Fruit fly (Drosophila melanogaster) whole organism, embryonic: Measurements from ENCODE around the gene CG33332.
A peak's percentile ranks its signal among the peaks of the same experiment; 100 is the strongest.

Source experiments
- Aef1 ChIP-seq: fragments of 200-800 bp; sonication (Bioruptor generic); IDR thresholded peaks from 3 replicates; pipeline ENCODE4 v1.3.6; 2022; ENCODE audit warnings: missing biosample characterization, missing genetic modification characterization
- Asciz ChIP-seq: fragments of 200-800 bp; sonication (Bioruptor generic); optimal IDR thresholded peaks from 2 replicates; lab custom pipeline; 2017; ENCODE audit warnings: missing biosample characterization, mild to moderate bottlenecking, missing genetic modification characterization, missing genetic modification reagents
- Bdp1 ChIP-seq: fragments of 200-800 bp; sonication (Bioruptor generic); optimal IDR thresholded peaks from 3 replicates; lab custom pipeline; 2016; ENCODE audit warnings: missing biosample characterization, missing genetic modification characterization
- C15 ChIP-seq: fragments of 200-800 bp; sonication (Bioruptor generic); IDR thresholded peaks from 3 replicates; pipeline ENCODE4 v1.3.6; 2022; ENCODE audit warnings: missing biosample characterization, missing genetic modification characterization
- CG11696 ChIP-seq: fragments of 200-800 bp; sonication (Bioruptor generic); IDR thresholded peaks from 2 replicates; pipeline ENCODE4 v1.3.6; 2022; ENCODE audit warnings: missing biosample characterization, missing genetic modification characterization
- CG12155 ChIP-seq: fragments of 200-800 bp; sonication (Bioruptor generic); optimal IDR thresholded peaks from 3 replicates; lab custom pipeline; 2016; ENCODE audit warnings: missing biosample characterization, missing genetic modification characterization
- CG14710 ChIP-seq: fragments of 200-800 bp; sonication (Bioruptor generic); optimal IDR thresholded peaks from 3 replicates; lab custom pipeline; 2019; ENCODE audit warnings: missing biosample characterization, mild to moderate bottlenecking, missing genetic modification characterization, moderate library complexity
- CG15073 ChIP-seq: fragments of 200-800 bp; sonication (Bioruptor generic); optimal IDR thresholded peaks from 2 replicates; lab custom pipeline; 2016; ENCODE audit warnings: missing biosample characterization, missing genetic modification characterization
- CG16815 ChIP-seq: fragments of 200-800 bp; sonication (Bioruptor generic); optimal IDR thresholded peaks from 3 replicates; lab custom pipeline; 2017; ENCODE audit warnings: missing biosample characterization, mild to moderate bottlenecking, missing genetic modification characterization
- CG17186 ChIP-seq: fragments of 200-800 bp; sonication (Bioruptor generic); optimal IDR thresholded peaks from 3 replicates; lab custom pipeline; 2017; ENCODE audit warnings: missing biosample characterization, missing genetic modification reagents, missing genetic modification characterization
- CG2116 ChIP-seq: fragments of 200-800 bp; sonication (Bioruptor generic); optimal IDR thresholded peaks from 3 replicates; lab custom pipeline; 2018; ENCODE audit warnings: missing biosample characterization, mild to moderate bottlenecking, missing genetic modification characterization
- CG4404 ChIP-seq: fragments of 200-800 bp; sonication (Bioruptor generic); IDR thresholded peaks from 2 replicates; pipeline ENCODE4 v1.3.6; 2022; ENCODE audit warnings: missing biosample characterization, missing genetic modification characterization
- CG7372 ChIP-seq: fragments of 200-800 bp; sonication (Bioruptor generic); IDR thresholded peaks from 2 replicates; pipeline ENCODE4 v1.3.6; 2022; ENCODE audit warnings: missing biosample characterization, missing genetic modification characterization
- CG9876 ChIP-seq: fragments of 200-800 bp; sonication (Bioruptor generic); optimal IDR thresholded peaks from 2 replicates; lab custom pipeline; 2016; ENCODE audit warnings: missing biosample characterization, missing genetic modification characterization
- D19B ChIP-seq: fragments of 200-800 bp; sonication (Bioruptor generic); optimal IDR thresholded peaks from 2 replicates; lab custom pipeline; 2017; ENCODE audit warnings: missing biosample characterization, mild to moderate bottlenecking, missing genetic modification characterization
- Lhr ChIP-seq: fragments of 200-800 bp; sonication (Bioruptor generic); optimal IDR thresholded peaks from 3 replicates; lab custom pipeline; 2017; ENCODE audit warnings: mild to moderate bottlenecking, missing biosample characterization, missing genetic modification reagents, missing genetic modification characterization
- Ssrp ChIP-seq: fragments of 200-800 bp; sonication (Bioruptor generic); optimal IDR thresholded peaks from 2 replicates; lab custom pipeline; 2018; ENCODE audit warnings: missing biosample characterization, mild to moderate bottlenecking, missing genetic modification characterization, moderate library complexity
- abd-A ChIP-seq: fragments of 200-800 bp; sonication (Bioruptor generic); optimal IDR thresholded peaks from 3 replicates; lab custom pipeline; 2019; ENCODE audit warnings: missing biosample characterization, mild to moderate bottlenecking, missing genetic modification characterization, moderate library complexity
- ara ChIP-seq: fragments of 200-800 bp; sonication (Bioruptor generic); IDR thresholded peaks from 2 replicates; pipeline ENCODE4 v1.3.6; 2022; ENCODE audit warnings: missing biosample characterization, missing genetic modification characterization
- caup ChIP-seq: fragments of 200-800 bp; sonication (Bioruptor generic); optimal IDR thresholded peaks from 3 replicates; lab custom pipeline; 2017; ENCODE audit warnings: missing biosample characterization, mild to moderate bottlenecking, missing genetic modification characterization, moderate library complexity; ENCODE audit not compliant: severe bottlenecking
- cg ChIP-seq: fragments of 200-800 bp; sonication (Bioruptor generic); optimal IDR thresholded peaks from 3 replicates; lab custom pipeline; 2019; ENCODE audit warnings: missing biosample characterization, mild to moderate bottlenecking, missing genetic modification characterization, moderate library complexity
- chn ChIP-seq: fragments of 200-800 bp; sonication (Bioruptor generic); optimal IDR thresholded peaks from 2 replicates; lab custom pipeline; 2016; ENCODE audit warnings: missing biosample characterization, missing genetic modification characterization
- crp ChIP-seq, 2 experiments: fragments of 200-800 bp; sonication (Bioruptor generic); optimal IDR thresholded peaks; 2 replicates in 1 of 2; 3 replicates in 1 of 2; lab custom pipeline; 2017; ENCODE audit warnings: missing biosample characterization in 2 of 2, missing genetic modification characterization in 2 of 2, mild to moderate bottlenecking in 1 of 2, moderate library complexity in 1 of 2
- dan ChIP-seq: fragments of 200-800 bp; sonication (Bioruptor generic); IDR thresholded peaks from 2 replicates; pipeline ENCODE4 v1.3.6; 2022; ENCODE audit warnings: missing biosample characterization, missing genetic modification characterization
- dysf ChIP-seq: fragments of 200-800 bp; sonication (Bioruptor generic); IDR thresholded peaks from 3 replicates; pipeline ENCODE4 v1.3.6; 2022; ENCODE audit warnings: missing biosample characterization, missing genetic modification characterization
- en ChIP-seq: fragments of 200-800 bp; sonication (Bioruptor generic); optimal IDR thresholded peaks from 2 replicates; lab custom pipeline; 2016; ENCODE audit warnings: missing biosample characterization, missing genetic modification characterization
- ewg ChIP-seq: fragments of 200-800 bp; sonication (Bioruptor generic); optimal IDR thresholded peaks from 3 replicates; lab custom pipeline; 2017; ENCODE audit warnings: mild to moderate bottlenecking, missing biosample characterization, missing genetic modification reagents, missing genetic modification characterization
- fu2 ChIP-seq: fragments of 200-800 bp; sonication (Bioruptor generic); optimal IDR thresholded peaks from 2 replicates; lab custom pipeline; 2016; ENCODE audit warnings: missing biosample characterization, missing genetic modification characterization
- gsb ChIP-seq: fragments of 200-800 bp; sonication (Bioruptor generic); IDR thresholded peaks from 2 replicates; pipeline ENCODE4 v1.3.6; 2022; ENCODE audit warnings: missing biosample characterization, missing genetic modification characterization
- hbn ChIP-seq: fragments of 200-800 bp; sonication (Bioruptor generic); IDR thresholded peaks from 2 replicates; pipeline ENCODE4 v1.3.6; 2022; ENCODE audit warnings: missing biosample characterization, missing genetic modification characterization; ENCODE audit not compliant: partially characterized antibody
- jigr1 ChIP-seq: fragments of 200-800 bp; sonication (Bioruptor generic); IDR thresholded peaks from 3 replicates; pipeline ENCODE4 v1.3.6; 2022; ENCODE audit warnings: missing biosample characterization, missing genetic modification characterization
- jing ChIP-seq: fragments of 200-800 bp; sonication (Bioruptor generic); optimal IDR thresholded peaks from 2 replicates; lab custom pipeline; 2018; ENCODE audit warnings: missing biosample characterization, mild to moderate bottlenecking, missing genetic modification characterization
- kah ChIP-seq: fragments of 200-800 bp; sonication (Bioruptor generic); optimal IDR thresholded peaks from 2 replicates; lab custom pipeline; 2018; ENCODE audit warnings: missing biosample characterization, mild to moderate bottlenecking, missing genetic modification characterization
- lab ChIP-seq: fragments of 200-800 bp; sonication (Bioruptor generic); optimal IDR thresholded peaks from 3 replicates; lab custom pipeline; 2017; ENCODE audit warnings: missing biosample characterization, missing genetic modification characterization, mild to moderate bottlenecking, moderate library complexity, missing genetic modification reagents
- lola ChIP-seq, 3 experiments: fragments of >200 bp in 2 of 3; fragments of 200-800 bp in 1 of 3; sonication (Bioruptor generic) in 1 of 3; optimal IDR thresholded peaks; 2 replicates each; lab custom pipeline; 2017 to 2019; ENCODE audit warnings: missing biosample characterization in 3 of 3, missing genetic modification characterization in 3 of 3, mild to moderate bottlenecking in 1 of 3, moderate library complexity in 1 of 3
- nerfin-1 ChIP-seq: fragments of 200-800 bp; sonication (Bioruptor generic); optimal IDR thresholded peaks from 3 replicates; lab custom pipeline; 2019; ENCODE audit warnings: missing biosample characterization, mild to moderate bottlenecking, missing genetic modification characterization, moderate library complexity
- pb ChIP-seq: fragments of 200-800 bp; sonication (Bioruptor generic); optimal IDR thresholded peaks from 3 replicates; lab custom pipeline; 2016; ENCODE audit warnings: missing biosample characterization, missing genetic modification characterization
- pnt ChIP-seq: fragments of 200-800 bp; sonication (Bioruptor generic); optimal IDR thresholded peaks from 3 replicates; lab custom pipeline; 2016; ENCODE audit warnings: missing biosample characterization, missing genetic modification characterization
- rib ChIP-seq: fragments of 200-800 bp; sonication (Bioruptor generic); IDR thresholded peaks from 2 replicates; pipeline ENCODE4 v1.3.6; 2022; ENCODE audit warnings: missing biosample characterization, missing genetic modification characterization
- salm ChIP-seq: fragments of 200-800 bp; sonication (Bioruptor generic); optimal IDR thresholded peaks from 2 replicates; lab custom pipeline; 2018; ENCODE audit warnings: missing biosample characterization, mild to moderate bottlenecking, missing genetic modification characterization
- sna ChIP-seq: fragments of 200-800 bp; sonication (Bioruptor generic); IDR thresholded peaks from 2 replicates; pipeline ENCODE4 v1.3.6; 2022; ENCODE audit warnings: missing biosample characterization, missing genetic modification characterization; ENCODE audit not compliant: partially characterized antibody
- stc ChIP-seq: fragments of 200-800 bp; sonication (Bioruptor generic); IDR thresholded peaks from 2 replicates; pipeline ENCODE4 v1.3.6; 2022; ENCODE audit warnings: missing biosample characterization, missing genetic modification characterization
- tgo ChIP-seq: fragments of 200-800 bp; sonication (Bioruptor generic); IDR thresholded peaks from 3 replicates; pipeline ENCODE4 v1.3.6; 2022; ENCODE audit warnings: missing biosample characterization, missing genetic modification characterization
- tin ChIP-seq: fragments of 200-800 bp; sonication (Bioruptor generic); optimal IDR thresholded peaks from 3 replicates; lab custom pipeline; 2016; ENCODE audit warnings: missing biosample characterization, missing genetic modification characterization
- twi ChIP-seq: fragments of 200-800 bp; optimal IDR thresholded peaks from 2 replicates; lab custom pipeline; 2019; ENCODE audit warnings: missing biosample characterization, mild to moderate bottlenecking, missing genetic modification characterization, moderate library complexity
- z ChIP-seq: fragments of 200-800 bp; sonication (Bioruptor generic); IDR thresholded peaks from 3 replicates; pipeline ENCODE4 v1.3.6; 2022; ENCODE audit warnings: missing biosample characterization, missing genetic modification characterization
- zfh2 ChIP-seq: fragments of 200-800 bp; sonication (Bioruptor generic); optimal IDR thresholded peaks from 2 replicates; lab custom pipeline; 2016; ENCODE audit warnings: missing biosample characterization, missing genetic modification characterization

Gene CG33332

DNA sequence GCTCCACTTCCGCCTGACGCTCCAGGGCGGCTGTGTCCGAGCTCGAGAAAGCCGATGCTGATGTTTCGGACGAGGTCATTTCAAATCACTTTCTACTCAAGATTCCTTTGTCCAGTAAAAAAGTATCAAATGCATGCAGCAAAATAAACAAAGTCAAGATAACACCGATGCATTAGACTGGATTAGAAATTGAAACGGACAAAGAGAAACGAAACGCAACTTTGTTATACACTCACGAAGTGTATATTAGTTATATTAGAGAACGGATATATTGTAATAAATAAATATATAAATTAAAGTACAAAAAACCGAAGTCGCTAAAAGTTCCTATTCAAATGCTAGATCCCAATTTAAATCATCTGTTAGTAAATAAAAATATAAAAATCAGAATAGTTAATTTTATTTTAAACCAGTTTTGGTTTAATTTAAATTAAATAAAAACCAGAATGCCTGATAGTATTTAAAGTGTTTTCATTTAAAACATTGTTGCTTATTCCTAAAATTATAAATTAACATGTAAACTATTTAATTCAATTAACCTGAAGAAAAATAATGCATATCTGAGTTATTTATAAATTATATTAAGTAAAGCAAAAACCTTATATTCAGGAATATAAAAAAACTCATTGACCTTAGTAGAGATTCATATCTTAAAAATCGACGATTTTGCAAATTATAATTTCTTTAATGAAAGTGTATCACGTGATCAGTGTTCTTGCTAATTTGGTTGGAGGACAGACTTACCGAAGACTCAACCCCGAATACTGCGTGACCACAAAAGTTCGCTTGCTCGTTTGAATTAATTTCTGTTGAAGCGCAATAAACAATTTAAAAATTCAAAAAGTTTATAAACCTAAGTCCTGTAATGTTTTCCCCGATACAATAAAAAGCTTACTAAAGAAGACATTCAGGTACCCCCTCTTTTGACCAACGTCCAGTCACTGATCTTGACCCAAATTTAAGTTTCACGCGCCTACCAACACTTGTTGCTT lies 7.8 kb downstream of the CG33332 start, which contains the start of gene Dph2 (continued):
- TF ChIP-seq Asciz (GFP tag; lab: Kevin White, UChicago) (peak; percentile 38), CG11696 (GFP tag; lab: Robert Waterston, UW) (peak; percentile 65), Aef1 (peak; percentile 83), kah (GFP tag; lab: Kevin White, UChicago) (peak; percentile 50), ara (GFP tag; lab: Robert Waterston, UW) (peak; percentile 48; the same call in 1 of the 2 replicates), gsb (peak; percentile 71), rib (GFP tag; lab: Robert Waterston, UW) (peak; percentile 53; the same call in 1 of the 2 replicates), dysf (peak; percentile 75; the same call in 2 of the 3 replicates), zfh2 (GFP tag; lab: Kevin White, UChicago) (peak; percentile 21), CG14710 (tag; lab: Kevin White, UChicago) (peak; percentile 77), z (GFP tag; lab: Robert Waterston, UW) (no peak), Ssrp (peak; percentile 79), chn (GFP tag; lab: Kevin White, UChicago) (peak; percentile 9), CG7372 (GFP tag; lab: Robert Waterston, UW) (peak; percentile 77), en (GFP tag; lab: Kevin White, UChicago) (peak; percentile 26), tin (GFP tag; lab: Kevin White, UChicago) (peak; percentile 43), pnt (GFP tag; lab: Kevin White, UChicago) (peak; percentile 11), salm (tag; lab: Kevin White, UChicago) (peak; percentile 41), pb (GFP tag; lab: Kevin White, UChicago) (no peak), CG15073 (no peak), stc (peak; percentile 77), CG9876 (GFP tag; lab: Kevin White, UChicago) (peak; percentile 39), CG16815 (GFP tag; lab: Kevin White, UChicago) (peak; percentile 18), ewg (GFP tag; lab: Kevin White, UChicago) (no peak), C15 (peak; percentile 79; the same call in 2 of the 3 replicates), jing (no peak), lola (GFP tag; optimal IDR thresholded peaks at IDR 0.05; lab: Kevin White, UChicago) (peak in 1 of 3 experiments; percentile 73), CG12155 (GFP tag; lab: Kevin White, UChicago) (peak; percentile 35), crp (GFP tag; optimal IDR thresholded peaks at IDR 0.05; lab: Kevin White, UChicago) (no peak), jigr1 (GFP tag; lab: Robert Waterston, UW) (0 out of 3 replicates have a peak, but pooled peaks have one; percentile 35), CG2116 (GFP tag; lab: Kevin White, UChicago) (peak; percentile 58), CG4404 (GFP tag; lab: Robert Waterston, UW) (peak; percentile 33; the same call in 1 of the 2 replicates), abd-A (no peak), sna (GFP tag; lab: Robert Waterston, UW) (no peak), caup (peak; percentile 32), D19B (no peak), twi (tag; lab: Kevin White, UChicago) (peak; percentile 39), Lhr (GFP tag; lab: Kevin White, UChicago) (peak; percentile 74), dan (GFP tag; lab: Robert Waterston, UW) (no peak), tgo (GFP tag; lab: Robert Waterston, UW) (peak; percentile 82), CG17186 (GFP tag; lab: Kevin White, UChicago) (peak; percentile 62), fu2 (GFP tag; lab: Kevin White, UChicago) (peak; percentile 17), cg (GFP tag; lab: Kevin White, UChicago) (no peak), nerfin-1 (peak; percentile 57), Bdp1 (GFP tag; lab: Kevin White, UChicago) (peak; percentile 26), lab (GFP tag; lab: Kevin White, UChicago) (peak; percentile 72), hbn (GFP tag; lab: Robert Waterston, UW) (no peak)
